Worm (Caenorhabditis elegans): ENCODE measurements around the gene F55B12.10.

F55B12.10 gene

ce11 chrV:13808462-13808867 is 31.1 kb upstream of the F55B12.10 start:
- TF ChIP-seq tbx-11 (GFP tag; IDR thresholded peaks at IDR 0.05) (no peak), ama-1 (optimal IDR thresholded peaks at IDR 0.05) (no peak), aly-1 (tag; optimal IDR thresholded peaks at IDR 0.05) (peak; percentile 63), hnd-1 (tag; optimal IDR thresholded peaks at IDR 0.05) (no peak), ceh-13 (GFP tag; optimal IDR thresholded peaks at IDR 0.05) (no peak), hmg-4 (GFP tag; optimal IDR thresholded peaks at IDR 0.05) (peak; percentile 88), tbx-37 (GFP tag; conservative IDR thresholded peaks at IDR 0.05) (no peak), flt-1 (GFP tag; IDR thresholded peaks at IDR 0.05) (no peak), F13C5.2 (tag; optimal IDR thresholded peaks at IDR 0.05) (peak; percentile 44)

- TF ChIP-seq aly-1 (tag; optimal IDR thresholded peaks at IDR 0.05) (no peak), tbx-37 (GFP tag; conservative IDR thresholded peaks at IDR 0.05) (no peak), B0310.2 (tag; optimal IDR thresholded peaks at IDR 0.05) (no peak), hmbx-1 (tag; optimal IDR thresholded peaks at IDR 0.05) (no peak), pes-1 (GFP tag; IDR thresholded peaks at IDR 0.05) (no peak), hmg-4 (GFP tag; optimal IDR thresholded peaks at IDR 0.05) (no peak), ceh-13 (GFP tag; optimal IDR thresholded peaks at IDR 0.05) (no peak), tra-4 (tag; optimal IDR thresholded peaks at IDR 0.05) (no peak), F13C5.2 (tag; optimal IDR thresholded peaks at IDR 0.05) (no peak), sea-1 (GFP tag; conservative IDR thresholded peaks at IDR 0.05) (no peak), ama-1 (optimal IDR thresholded peaks at IDR 0.05) (no peak), ceh-36 (tag; optimal IDR thresholded peaks at IDR 0.05) (no peak), hnd-1 (tag; optimal IDR thresholded peaks at IDR 0.05) (no peak), tbx-11 (GFP tag; IDR thresholded peaks at IDR 0.05) (no peak), flt-1 (GFP tag; IDR thresholded peaks at IDR 0.05) (no peak), scrt-1 (GFP tag; IDR thresholded peaks at IDR 0.05) (no peak), ets-7 (tag; optimal IDR thresholded peaks at IDR 0.05) (no peak)
Measured at ce11 chrV:13812330-13812729, 27.2 kb upstream of the F55B12.10 start.

ce11 chrV:13812931-13813330 is 26.6 kb upstream of the F55B12.10 start, which contains the start of gene ceh-24:
TSS of gene ceh-24 (plus strand) at chrV:13813231.
- TF ChIP-seq hnd-1 (tag; optimal IDR thresholded peaks at IDR 0.05) = no peak
- no peak for TF ChIP-seq hmbx-1 (tag; optimal IDR thresholded peaks at IDR 0.05)
- no peak for TF ChIP-seq tra-4 (tag; optimal IDR thresholded peaks at IDR 0.05)
- TF ChIP-seq tbx-37 (GFP tag; conservative IDR thresholded peaks at IDR 0.05) = no peak
- TF ChIP-seq ets-7 (tag; optimal IDR thresholded peaks at IDR 0.05) = no peak
- TF ChIP-seq aly-1 (tag; optimal IDR thresholded peaks at IDR 0.05) = no peak
- no peak for TF ChIP-seq sea-1 (GFP tag; conservative IDR thresholded peaks at IDR 0.05)
- no peak for TF ChIP-seq tbx-11 (GFP tag; IDR thresholded peaks at IDR 0.05)
- no peak for TF ChIP-seq pes-1 (GFP tag; IDR thresholded peaks at IDR 0.05)
- no peak for TF ChIP-seq F13C5.2 (tag; optimal IDR thresholded peaks at IDR 0.05)
- no peak for TF ChIP-seq ceh-13 (GFP tag; optimal IDR thresholded peaks at IDR 0.05)
- TF ChIP-seq ceh-36 (tag; optimal IDR thresholded peaks at IDR 0.05) = no peak
- no peak for TF ChIP-seq scrt-1 (GFP tag; IDR thresholded peaks at IDR 0.05)
- TF ChIP-seq flt-1 (GFP tag; IDR thresholded peaks at IDR 0.05) = no peak
- no peak for TF ChIP-seq ama-1 (optimal IDR thresholded peaks at IDR 0.05)
- TF ChIP-seq hmg-4 (GFP tag; optimal IDR thresholded peaks at IDR 0.05) = no peak
- no peak for TF ChIP-seq B0310.2 (tag; optimal IDR thresholded peaks at IDR 0.05)

ce11 chrV:13816877-13817276 is 22.7 kb upstream of the F55B12.10 start, which contains the start of gene F55B12.2:
TSS of gene F55B12.2 (minus strand) at chrV:13816977.
- TF ChIP-seq ceh-13 (GFP tag; optimal IDR thresholded peaks at IDR 0.05) (no peak), tbx-11 (GFP tag; IDR thresholded peaks at IDR 0.05) (no peak), pes-1 (GFP tag; IDR thresholded peaks at IDR 0.05) (no peak), hmbx-1 (tag; optimal IDR thresholded peaks at IDR 0.05) (no peak), tbx-37 (GFP tag; conservative IDR thresholded peaks at IDR 0.05) (no peak), tra-4 (tag; optimal IDR thresholded peaks at IDR 0.05) (no peak), ama-1 (optimal IDR thresholded peaks at IDR 0.05) (no peak), hnd-1 (tag; optimal IDR thresholded peaks at IDR 0.05) (no peak), ets-7 (tag; optimal IDR thresholded peaks at IDR 0.05) (no peak), flt-1 (GFP tag; IDR thresholded peaks at IDR 0.05) (no peak), B0310.2 (tag; optimal IDR thresholded peaks at IDR 0.05) (no peak), ceh-36 (tag; optimal IDR thresholded peaks at IDR 0.05) (no peak), aly-1 (tag; optimal IDR thresholded peaks at IDR 0.05) (no peak), F13C5.2 (tag; optimal IDR thresholded peaks at IDR 0.05) (no peak), sea-1 (GFP tag; conservative IDR thresholded peaks at IDR 0.05) (no peak), scrt-1 (GFP tag; IDR thresholded peaks at IDR 0.05) (no peak)

ce11 chrV:13818824-13819408 is 20.6 kb upstream of the F55B12.10 start, which contains the start of gene sel-10:
TSS of gene sel-10 (plus strand) at chrV:13819361.
- no peak for TF ChIP-seq sea-1 (GFP tag; conservative IDR thresholded peaks at IDR 0.05)
- peak; percentile 30 for TF ChIP-seq F13C5.2 (tag; optimal IDR thresholded peaks at IDR 0.05)

- TF ChIP-seq ceh-36 (tag; optimal IDR thresholded peaks at IDR 0.05) = no peak
- no peak for TF ChIP-seq scrt-1 (GFP tag; IDR thresholded peaks at IDR 0.05)
- TF ChIP-seq ceh-13 (GFP tag; optimal IDR thresholded peaks at IDR 0.05) = no peak
- no peak for TF ChIP-seq tra-4 (tag; optimal IDR thresholded peaks at IDR 0.05)
- TF ChIP-seq sea-1 (GFP tag; conservative IDR thresholded peaks at IDR 0.05) = no peak
- no peak for TF ChIP-seq tbx-37 (GFP tag; conservative IDR thresholded peaks at IDR 0.05)
Measured at ce11 chrV:13822752-13823151, 16.8 kb upstream of the F55B12.10 start, which contains the start of gene hpo-31. TSS of gene hpo-31 (plus strand) at chrV:13823052.

ce11 chrV:13827920-13828319 is 11.6 kb upstream of the F55B12.10 start, which contains the start of gene nrf-5:
TSS of gene nrf-5 (plus strand) at chrV:13828267.
- TF ChIP-seq tra-4 (tag; optimal IDR thresholded peaks at IDR 0.05) (no peak), ceh-13 (GFP tag; optimal IDR thresholded peaks at IDR 0.05) (no peak), ceh-36 (tag; optimal IDR thresholded peaks at IDR 0.05) (no peak), scrt-1 (GFP tag; IDR thresholded peaks at IDR 0.05) (no peak), F13C5.2 (tag; optimal IDR thresholded peaks at IDR 0.05) (no peak), ama-1 (optimal IDR thresholded peaks at IDR 0.05) (no peak), aly-1 (tag; optimal IDR thresholded peaks at IDR 0.05) (no peak)
